Worm (Caenorhabditis elegans) whole organism, young adult: Measurements from ENCODE around the gene syd-9.

Experiments
- B0019.2 ChIP-seq: fragments of 200-800 bp; sonication (Bioruptor generic); conservative IDR thresholded peaks from 2 replicates; pipeline ENCODE4 v1.3.6; 2022; ENCODE audit warnings: missing genetic modification reagents, missing genetic modification characterization, missing compliant biosample characterization
- C17E4.6 ChIP-seq: fragments of 200-800 bp; sonication (Bioruptor generic); IDR thresholded peaks from 2 replicates; pipeline ENCODE4 v1.3.6; 2022; ENCODE audit warnings: missing genetic modification reagents, missing genetic modification characterization, missing compliant biosample characterization
- F22D6.2 ChIP-seq: sonication (generic microtip); optimal IDR thresholded peaks from 2 replicates; lab custom pipeline; 2016; ENCODE audit warnings: mild to moderate bottlenecking, missing genetic modification characterization, missing compliant biosample characterization
- F23B12.7 ChIP-seq: sonication (generic microtip); optimal IDR thresholded peaks from 2 replicates; lab custom pipeline; 2017; ENCODE audit warnings: missing genetic modification characterization, mild to moderate bottlenecking, missing compliant biosample characterization, antibody characterized with exemption, moderate library complexity; ENCODE audit not compliant: insufficient read depth
- F37B4.10 ChIP-seq: fragments of 200-800 bp; sonication (Bioruptor generic); IDR thresholded peaks from 2 replicates; pipeline ENCODE4 v1.3.6; 2022; ENCODE audit warnings: missing genetic modification characterization, missing compliant biosample characterization
- F52B5.7 ChIP-seq: sonication (generic microtip); optimal IDR thresholded peaks from 2 replicates; lab custom pipeline; 2016; ENCODE audit warnings: mild to moderate bottlenecking, missing genetic modification characterization, missing compliant biosample characterization
- F55B11.4 ChIP-seq: sonication (generic microtip); optimal IDR thresholded peaks from 2 replicates; lab custom pipeline; 2016; ENCODE audit warnings: missing compliant biosample characterization, missing genetic modification characterization, borderline replicate concordance; ENCODE audit not compliant: insufficient read depth
- F57A8.1 ChIP-seq: fragments of 200-800 bp; sonication (Bioruptor generic); optimal IDR thresholded peaks from 2 replicates; lab custom pipeline; 2018; ENCODE audit warnings: mild to moderate bottlenecking, missing genetic modification characterization, moderate library complexity, missing compliant biosample characterization
- F57C9.4 ChIP-seq: sonication (generic microtip); optimal IDR thresholded peaks from 2 replicates; lab custom pipeline; 2017; ENCODE audit warnings: mild to moderate bottlenecking, missing genetic modification characterization, missing compliant biosample characterization
- K11D2.4 ChIP-seq: fragments of 200-800 bp; sonication (Bioruptor generic); IDR thresholded peaks from 2 replicates; pipeline ENCODE4 v1.3.6; 2022; ENCODE audit warnings: missing genetic modification reagents, missing genetic modification characterization, missing compliant biosample characterization
- K12H6.12 ChIP-seq: fragments of 200-800 bp; sonication (Bioruptor generic); optimal IDR thresholded peaks from 2 replicates; lab custom pipeline; 2018; ENCODE audit warnings: mild to moderate bottlenecking, missing genetic modification characterization, missing compliant biosample characterization
- T26A5.8 ChIP-seq: sonication (generic microtip); optimal IDR thresholded peaks from 2 replicates; lab custom pipeline; 2016; ENCODE audit warnings: missing genetic modification characterization, missing compliant biosample characterization
- Y53F4B.3 ChIP-seq: fragments of 200-800 bp; sonication (Bioruptor generic); IDR thresholded peaks from 2 replicates; pipeline ENCODE4 v1.3.6; 2022; ENCODE audit warnings: missing genetic modification reagents, missing genetic modification characterization, missing compliant biosample characterization
- Y53G8AR.9 ChIP-seq: fragments of 200-800 bp; sonication (Bioruptor generic); conservative IDR thresholded peaks from 2 replicates; pipeline ENCODE4 v1.3.6; 2022; ENCODE audit warnings: missing genetic modification reagents, missing genetic modification characterization, missing compliant biosample characterization
- attf-5 ChIP-seq: fragments of 200-800 bp; sonication (Bioruptor generic); optimal IDR thresholded peaks from 2 replicates; lab custom pipeline; 2018; ENCODE audit warnings: mild to moderate bottlenecking, missing genetic modification characterization, missing compliant biosample characterization
- bed-1 ChIP-seq: fragments of 200-800 bp; sonication (Bioruptor generic); IDR thresholded peaks from 2 replicates; pipeline ENCODE4 v1.3.6; 2022; ENCODE audit warnings: missing genetic modification reagents, missing genetic modification characterization, missing compliant biosample characterization
- bed-2 ChIP-seq: fragments of 200-800 bp; sonication (Bioruptor generic); IDR thresholded peaks from 2 replicates; pipeline ENCODE4 v1.3.6; 2022; ENCODE audit warnings: missing genetic modification reagents, missing genetic modification characterization, missing compliant biosample characterization
- ccch-3 ChIP-seq: fragments of 200-800 bp; sonication (Bioruptor generic); optimal IDR thresholded peaks from 2 replicates; lab custom pipeline; 2018; ENCODE audit warnings: mild to moderate bottlenecking, missing genetic modification characterization, missing compliant biosample characterization
- cebp-1 ChIP-seq, 2 experiments: fragments of 200-800 bp in 1 of 2; sonication (Bioruptor generic) in 1 of 2; sonication (generic microtip) in 1 of 2; IDR thresholded peaks in 1 of 2; optimal IDR thresholded peaks in 1 of 2; 2 replicates each; pipeline versions ENCODE4 v1.3.6 to Lab custom; 2017 to 2022; ENCODE audit warnings: missing compliant biosample characterization in 2 of 2, missing genetic modification characterization in 2 of 2, mild to moderate bottlenecking in 1 of 2, missing genetic modification reagents in 1 of 2, moderate library complexity in 1 of 2
- cebp-2 ChIP-seq: fragments of 200-800 bp; sonication (Bioruptor generic); IDR thresholded peaks from 2 replicates; pipeline ENCODE4 v1.3.6; 2022; ENCODE audit warnings: missing genetic modification characterization, missing compliant biosample characterization
- ceh-100 ChIP-seq: fragments of 200-800 bp; sonication (Bioruptor generic); IDR thresholded peaks from 2 replicates; pipeline ENCODE4 v1.3.6; 2022; ENCODE audit warnings: missing genetic modification reagents, missing genetic modification characterization, missing compliant biosample characterization
- ceh-27 ChIP-seq: fragments of 200-800 bp; sonication (Bioruptor generic); optimal IDR thresholded peaks from 2 replicates; lab custom pipeline; 2018; ENCODE audit warnings: mild to moderate bottlenecking, missing genetic modification characterization, moderate library complexity, missing compliant biosample characterization
- ceh-40 ChIP-seq: fragments of 200-800 bp; sonication (Bioruptor generic); IDR thresholded peaks from 2 replicates; pipeline ENCODE4 v1.3.6; 2022; ENCODE audit warnings: missing genetic modification characterization, missing compliant biosample characterization
- ceh-91 ChIP-seq: fragments of 200-800 bp; sonication (Bioruptor generic); IDR thresholded peaks from 2 replicates; pipeline ENCODE4 v1.3.6; 2022; ENCODE audit warnings: missing genetic modification reagents, missing genetic modification characterization, missing compliant biosample characterization
- chd-7 ChIP-seq: sonication (generic microtip); optimal IDR thresholded peaks from 2 replicates; lab custom pipeline; 2016; ENCODE audit warnings: mild to moderate bottlenecking, missing genetic modification characterization, moderate library complexity, missing compliant biosample characterization
- ekl-4 ChIP-seq: fragments of 200-800 bp; sonication (Bioruptor generic); IDR thresholded peaks from 2 replicates; pipeline ENCODE4 v1.3.6; 2022; ENCODE audit warnings: missing genetic modification reagents, missing genetic modification characterization, missing compliant biosample characterization
- ets-4 ChIP-seq: fragments of 200-800 bp; sonication (Bioruptor generic); optimal IDR thresholded peaks from 2 replicates; lab custom pipeline; 2018; ENCODE audit warnings: mild to moderate bottlenecking, missing genetic modification characterization, missing compliant biosample characterization
- fkh-3 ChIP-seq: sonication (generic microtip); optimal IDR thresholded peaks from 2 replicates; lab custom pipeline; 2016; ENCODE audit warnings: mild to moderate bottlenecking, missing genetic modification characterization, missing compliant biosample characterization
- him-1 ChIP-seq: sonication (generic microtip); optimal IDR thresholded peaks from 2 replicates; lab custom pipeline; 2016; ENCODE audit warnings: missing genotype, missing genetic modification reagents, missing genetic modification characterization, missing compliant biosample characterization
- hlh-26 ChIP-seq: fragments of 200-800 bp; sonication (Bioruptor generic); conservative IDR thresholded peaks from 2 replicates; pipeline ENCODE4 v1.3.6; 2022; ENCODE audit warnings: missing genetic modification reagents, missing genetic modification characterization, missing compliant biosample characterization
- lin-26 ChIP-seq: fragments of 200-800 bp; sonication (Bioruptor generic); IDR thresholded peaks from 2 replicates; pipeline ENCODE4 v1.3.6; 2022; ENCODE audit warnings: missing genetic modification reagents, missing genetic modification characterization, missing compliant biosample characterization
- lin-35 ChIP-seq, 3 experiments: fragments of 150-350 bp in 2 of 3; sonication (generic microtip) in 1 of 3; optimal IDR thresholded peaks; 2 replicates each; lab custom pipeline; 2014 to 2018; ENCODE audit warnings: missing biosample characterization in 3 of 3, missing genetic modification characterization in 3 of 3, missing genetic modification reagents in 3 of 3
- lin-54 ChIP-seq: fragments of 200-800 bp; sonication (Bioruptor generic); optimal IDR thresholded peaks from 2 replicates; lab custom pipeline; 2018; ENCODE audit warnings: mild to moderate bottlenecking, missing genetic modification characterization, missing compliant biosample characterization
- lir-1 ChIP-seq: fragments of 200-800 bp; sonication (Bioruptor generic); conservative IDR thresholded peaks from 2 replicates; pipeline ENCODE4 v1.3.6; 2022; ENCODE audit warnings: missing genetic modification reagents, missing genetic modification characterization, missing compliant biosample characterization
- nfya-1 ChIP-seq: sonication (generic microtip); optimal IDR thresholded peaks from 2 replicates; lab custom pipeline; 2017; ENCODE audit warnings: antibody characterized with exemption, missing compliant biosample characterization, missing genetic modification characterization, borderline replicate concordance; ENCODE audit not compliant: insufficient read depth
- nfyb-1 ChIP-seq: fragments of 200-800 bp; sonication (Bioruptor generic); IDR thresholded peaks from 2 replicates; pipeline ENCODE4 v1.3.6; 2022; ENCODE audit warnings: missing genetic modification reagents, missing genetic modification characterization, missing compliant biosample characterization
- nhr-90 ChIP-seq: sonication (generic microtip); optimal IDR thresholded peaks from 2 replicates; lab custom pipeline; 2016; ENCODE audit warnings: missing genotype, mild to moderate bottlenecking, missing genetic modification characterization, missing compliant biosample characterization
- sea-2 ChIP-seq: fragments of 200-800 bp; sonication (Bioruptor generic); IDR thresholded peaks from 2 replicates; pipeline ENCODE4 v1.3.6; 2022; ENCODE audit warnings: missing genetic modification characterization, missing compliant biosample characterization
- snpc-1.1 ChIP-seq: sonication (generic microtip); optimal IDR thresholded peaks from 2 replicates; lab custom pipeline; 2017; ENCODE audit warnings: missing genetic modification characterization, mild to moderate bottlenecking, missing compliant biosample characterization, antibody characterized with exemption, moderate library complexity, missing genotype, missing genetic modification reagents; ENCODE audit not compliant: insufficient read depth
- snpc-1.3 ChIP-seq: sonication (generic microtip); optimal IDR thresholded peaks from 2 replicates; lab custom pipeline; 2017; ENCODE audit warnings: missing genetic modification characterization, mild to moderate bottlenecking, missing compliant biosample characterization, antibody characterized with exemption, moderate library complexity, missing genotype, missing genetic modification reagents; ENCODE audit not compliant: insufficient read depth
- snpc-4 ChIP-seq, 5 experiments: fragments of 150-350 bp in 1 of 5; sonication (generic microtip) in 4 of 5; optimal IDR thresholded peaks; 2 replicates each; lab custom pipeline; 2014 to 2018; ENCODE audit warnings: missing genetic modification characterization in 5 of 5, missing biosample characterization in 3 of 5, antibody characterized with exemption in 2 of 5, mild to moderate bottlenecking in 2 of 5, missing compliant biosample characterization in 2 of 5, missing genotype in 2 of 5, moderate library complexity in 2 of 5, missing genetic modification reagents in 1 of 5
- sptf-2 ChIP-seq: fragments of 200-800 bp; sonication (Bioruptor generic); optimal IDR thresholded peaks from 2 replicates; lab custom pipeline; 2018; ENCODE audit warnings: mild to moderate bottlenecking, missing genetic modification characterization, missing compliant biosample characterization
- unc-130 ChIP-seq: sonication (generic microtip); optimal IDR thresholded peaks from 2 replicates; lab custom pipeline; 2016; ENCODE audit warnings: missing genetic modification reagents, missing genetic modification characterization, missing compliant biosample characterization
- xnd-1 ChIP-seq: sonication (generic microtip); optimal IDR thresholded peaks from 2 replicates; lab custom pipeline; 2016; ENCODE audit warnings: missing genotype, missing genetic modification reagents, missing genetic modification characterization, missing compliant biosample characterization
- ztf-28 ChIP-seq: fragments of 200-800 bp; sonication (Bioruptor generic); IDR thresholded peaks from 2 replicates; pipeline ENCODE4 v1.3.6; 2022; ENCODE audit warnings: missing genetic modification reagents, missing genetic modification characterization, missing compliant biosample characterization
- ztf-3 ChIP-seq: fragments of 200-800 bp; sonication (Bioruptor generic); optimal IDR thresholded peaks from 2 replicates; lab custom pipeline; 2018; ENCODE audit warnings: mild to moderate bottlenecking, missing genetic modification characterization, missing compliant biosample characterization
- ztf-6 ChIP-seq: fragments of 200-800 bp; sonication (Bioruptor generic); IDR thresholded peaks from 2 replicates; pipeline ENCODE4 v1.3.6; 2022; ENCODE audit warnings: missing genetic modification reagents, missing genetic modification characterization, missing compliant biosample characterization

The syd-9 gene

DNA sequence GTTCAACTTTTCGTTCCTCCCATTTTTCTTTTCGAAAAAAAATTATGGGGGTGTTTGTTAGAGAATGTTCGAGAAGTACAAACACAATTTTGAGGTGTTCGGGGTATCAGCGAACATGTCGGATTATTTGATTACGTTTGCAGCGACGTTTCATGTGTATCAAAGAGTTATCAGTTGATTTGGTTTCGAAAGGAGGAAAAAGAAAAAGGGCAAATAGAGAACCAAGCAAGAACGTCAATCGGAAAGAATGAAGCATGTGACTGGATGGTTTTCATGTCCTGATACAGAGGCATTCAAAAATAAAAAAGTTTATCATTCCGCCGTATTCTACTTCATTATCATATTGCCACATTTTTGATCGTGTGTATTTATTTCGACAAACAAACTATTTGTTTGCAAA lies 26.9 kb downstream of the syd-9 start (continued):
- TF ChIP-seq snpc-1.3 (no peak), F57A8.1 (no peak), cebp-2 (GFP tag; lab: Robert Waterston, UW) (no peak), ztf-6 (GFP tag; lab: Robert Waterston, UW) (no peak), C17E4.6 (no peak), lin-54 (GFP tag; lab: Kevin White, UChicago) (peak; percentile 9), lin-35 (GFP tag; optimal IDR thresholded peaks at IDR 0.05; lab: Kevin White, UChicago) (no peak), attf-5 (GFP tag; lab: Kevin White, UChicago) (peak; percentile 13), unc-130 (GFP tag; lab: Kevin White, UChicago) (no peak), ccch-3 (no peak), him-1 (no peak), ceh-100 (GFP tag; lab: Robert Waterston, UW) (no peak), snpc-4 (GFP tag; optimal IDR thresholded peaks at IDR 0.05; lab: Kevin White, UChicago) (no peak), snpc-4 (tag; optimal IDR thresholded peaks at IDR 0.05; lab: Kevin White, UChicago) (no peak), nhr-90 (tag; lab: Kevin White, UChicago) (peak; percentile 39), lir-1 (GFP tag; lab: Robert Waterston, UW) (0 out of 2 replicates have a peak, but pooled peaks have one; percentile 10), sea-2 (GFP tag; lab: Robert Waterston, UW) (no peak), F52B5.7 (tag; lab: Kevin White, UChicago) (no peak), ceh-91 (GFP tag; lab: Robert Waterston, UW) (no peak), bed-2 (GFP tag; lab: Robert Waterston, UW) (no peak), ets-4 (GFP tag; lab: Kevin White, UChicago) (peak; percentile 54), F55B11.4 (tag; lab: Kevin White, UChicago) (no peak), hlh-26 (no peak), F57C9.4 (tag; lab: Kevin White, UChicago) (no peak), F23B12.7 (no peak), K12H6.12 (tag; lab: Kevin White, UChicago) (no peak), sptf-2 (GFP tag; lab: Kevin White, UChicago) (no peak), snpc-1.1 (tag; lab: Kevin White, UChicago) (no peak), chd-7 (tag; lab: Kevin White, UChicago) (peak; percentile 43), Y53G8AR.9 (GFP tag; lab: Robert Waterston, UW) (0 out of 2 replicates have a peak, but pooled peaks have one; percentile 35), cebp-1 (GFP tag; IDR thresholded peaks at IDR 0.05; lab: Robert Waterston, UW) (no peak; the same call in 1 of the 2 replicates), cebp-1 (tag; optimal IDR thresholded peaks at IDR 0.05; lab: Kevin White, UChicago) (no peak), K11D2.4 (GFP tag; lab: Robert Waterston, UW) (no peak), ceh-27 (no peak), lin-26 (no peak), fkh-3 (no peak), xnd-1 (tag; lab: Kevin White, UChicago) (no peak), F37B4.10 (GFP tag; lab: Robert Waterston, UW) (no peak), bed-1 (GFP tag; lab: Robert Waterston, UW) (no peak), ceh-40 (GFP tag; lab: Robert Waterston, UW) (no peak), T26A5.8 (tag; lab: Kevin White, UChicago) (no peak), ztf-28 (GFP tag; lab: Robert Waterston, UW) (no peak), F22D6.2 (no peak), Y53F4B.3 (no peak), B0019.2 (GFP tag; lab: Robert Waterston, UW) (no peak), nfya-1 (tag; lab: Kevin White, UChicago) (no peak), ztf-3 (GFP tag; lab: Kevin White, UChicago) (no peak), nfyb-1 (0 out of 2 replicates have a peak, but pooled peaks have one; percentile 45), ekl-4 (no peak)
